Worm (Caenorhabditis elegans) whole organism, dauer: ENCODE data around the gene C38C10.3.

Experiments used
- unc-62 ChIP-seq: sonication (generic microtip); optimal IDR thresholded peaks from 2 replicates; lab custom pipeline; 2017; ENCODE audit warnings: missing biosample characterization, missing genetic modification reagents, missing genetic modification characterization

C38C10.3 gene

ce11 chrIII:9359060-9359459 lies 26.4 kb downstream of the C38C10.3 start, which contains the start of gene K04H4.5:
K04H4.5 (plus strand) TSS chrIII:9359360.
- TF ChIP-seq unc-62 (GFP tag; lab: Kevin White, UChicago): no peak

ce11 chrIII:9355412-9355969 lies 30.0 kb downstream of the C38C10.3 start, which contains the start of gene chtb-1:
chtb-1 (minus strand) TSS chrIII:9355462.
- no peak for TF ChIP-seq unc-62 (GFP tag; lab: Kevin White, UChicago)

ce11 chrIII:9353814-9354213 lies 31.6 kb downstream of the C38C10.3 start:
- no peak for TF ChIP-seq unc-62 (GFP tag; lab: Kevin White, UChicago)

- TF ChIP-seq unc-62 (GFP tag; lab: Kevin White, UChicago): no peak
Measured at ce11 chrIII:9346722-9347121, 38.7 kb downstream of the C38C10.3 start.

ce11 chrIII:9346114-9346513 lies 39.3 kb downstream of the C38C10.3 start:
- TF ChIP-seq unc-62 (GFP tag; lab: Kevin White, UChicago): no peak

- TF ChIP-seq unc-62 (GFP tag; lab: Kevin White, UChicago): no peak
Measured at ce11 chrIII:9344347-9344746, 41.1 kb downstream of the C38C10.3 start, which contains the start of gene emb-9. emb-9 (minus strand) TSS chrIII:9344447.

ce11 chrIII:9340025-9340424 lies 45.4 kb downstream of the C38C10.3 start:
- TF ChIP-seq unc-62 (GFP tag; lab: Kevin White, UChicago): no peak

ce11 chrIII:9337968-9338367 lies 47.5 kb downstream of the C38C10.3 start:
- TF ChIP-seq unc-62 (GFP tag; lab: Kevin White, UChicago): no peak

ce11 chrIII:9336807-9337206 lies 48.6 kb downstream of the C38C10.3 start:
- no peak for TF ChIP-seq unc-62 (GFP tag; lab: Kevin White, UChicago)

- TF ChIP-seq unc-62 (GFP tag; lab: Kevin White, UChicago): no peak
Measured at ce11 chrIII:9335076-9335475, 50.4 kb downstream of the C38C10.3 start.

ce11 chrIII:9334174-9334573 lies 51.3 kb downstream of the C38C10.3 start, which contains the start of gene elo-4:
elo-4 (minus strand) TSS chrIII:9334274.
- TF ChIP-seq unc-62 (GFP tag; lab: Kevin White, UChicago): no peak
